Worm (Caenorhabditis elegans) whole organism, early embryonic: Measurements from ENCODE around the gene Y43F8B.3.
"Not testable (repeated sequence)": the region's sequence is repeated elsewhere in the genome, so short reads cannot be mapped to it uniquely, and the experiment has no call there.

ENCODE experiments used
- ceh-36 ChIP-seq: sonication (generic microtip); optimal IDR thresholded peaks from 2 replicates; lab custom pipeline; 2016; ENCODE audit warnings: missing genetic modification characterization, inconsistent platforms, missing compliant biosample characterization
- tra-4 ChIP-seq: sonication (generic microtip); optimal IDR thresholded peaks from 2 replicates; lab custom pipeline; 2017; ENCODE audit warnings: missing genetic modification characterization, missing compliant biosample characterization

- not testable (repeated sequence) for TF ChIP-seq tra-4 (tag; lab: Kevin White, UChicago)
- peak; percentile 70 for TF ChIP-seq ceh-36 (tag; lab: Kevin White, UChicago)
Measured at ce11 chrV:19528535-19528934, 25.6 kb downstream of the Y43F8B.3 start.
